Fruit fly (Drosophila melanogaster) whole organism, embryonic: Measurements from ENCODE around the gene ninaG.

Experiments
- Bgb ChIP-seq: fragments of 200-800 bp; sonication (Bioruptor generic); IDR thresholded peaks from 2 replicates; pipeline ENCODE4 v1.3.6; 2022; ENCODE audit warnings: missing biosample characterization, missing genetic modification characterization; ENCODE audit not compliant: partially characterized antibody
- CG10267 ChIP-seq: fragments of 200-800 bp; sonication (Bioruptor generic); optimal IDR thresholded peaks from 2 replicates; lab custom pipeline; 2018; ENCODE audit warnings: missing biosample characterization, mild to moderate bottlenecking, missing genetic modification characterization, moderate library complexity
- CG11696 ChIP-seq: fragments of 200-800 bp; sonication (Bioruptor generic); IDR thresholded peaks from 2 replicates; pipeline ENCODE4 v1.3.6; 2022; ENCODE audit warnings: missing biosample characterization, missing genetic modification characterization
- CG12219 ChIP-seq: fragments of 200-800 bp; sonication (Bioruptor generic); optimal IDR thresholded peaks from 3 replicates; lab custom pipeline; 2018; ENCODE audit warnings: missing biosample characterization, mild to moderate bottlenecking, missing genetic modification characterization
- CG15479 ChIP-seq: fragments of 200-800 bp; sonication (Bioruptor generic); optimal IDR thresholded peaks from 3 replicates; lab custom pipeline; 2019; ENCODE audit warnings: missing biosample characterization, mild to moderate bottlenecking, missing genetic modification characterization, moderate library complexity
- CG15696 ChIP-seq: fragments of 200-800 bp; sonication (Bioruptor generic); optimal IDR thresholded peaks from 2 replicates; lab custom pipeline; 2019; ENCODE audit warnings: missing biosample characterization, mild to moderate bottlenecking, missing genetic modification characterization, moderate library complexity
- CG1602 ChIP-seq: fragments of 200-800 bp; sonication (Bioruptor generic); optimal IDR thresholded peaks from 3 replicates; lab custom pipeline; 2016; ENCODE audit warnings: missing biosample characterization, missing genetic modification characterization
- CG17328 ChIP-seq: fragments of 200-800 bp; sonication (Bioruptor generic); IDR thresholded peaks from 2 replicates; pipeline ENCODE4 v1.3.6; 2022; ENCODE audit warnings: missing biosample characterization, missing genetic modification characterization
- CG17359 ChIP-seq: fragments of 200-800 bp; sonication (Bioruptor generic); optimal IDR thresholded peaks from 3 replicates; lab custom pipeline; 2018; ENCODE audit warnings: missing biosample characterization, mild to moderate bottlenecking, missing genetic modification characterization, moderate library complexity
- CG2678 ChIP-seq: fragments of 200-800 bp; sonication (Bioruptor generic); optimal IDR thresholded peaks from 3 replicates; lab custom pipeline; 2019; ENCODE audit warnings: missing biosample characterization, mild to moderate bottlenecking, missing genetic modification characterization, moderate library complexity
- CG32532 ChIP-seq: fragments of 200-800 bp; sonication (Bioruptor generic); IDR thresholded peaks from 2 replicates; pipeline ENCODE4 v1.3.6; 2022; ENCODE audit warnings: missing biosample characterization, missing genetic modification characterization
- CG33557 ChIP-seq: fragments of 200-800 bp; sonication (Bioruptor generic); optimal IDR thresholded peaks from 2 replicates; lab custom pipeline; 2019; ENCODE audit warnings: missing biosample characterization, mild to moderate bottlenecking, missing genetic modification characterization, moderate library complexity
- CG34224 ChIP-seq: fragments of 200-800 bp; sonication (Bioruptor generic); IDR thresholded peaks from 3 replicates; pipeline ENCODE4 v1.3.6; 2022; ENCODE audit warnings: missing biosample characterization, missing genetic modification characterization; ENCODE audit not compliant: partially characterized antibody
- CG6854 ChIP-seq: fragments of 200-800 bp; sonication (Bioruptor generic); optimal IDR thresholded peaks from 3 replicates; lab custom pipeline; 2017; ENCODE audit warnings: missing biosample characterization, mild to moderate bottlenecking, missing genetic modification characterization
- CG9797 ChIP-seq: fragments of 200-800 bp; sonication (Bioruptor generic); optimal IDR thresholded peaks from 3 replicates; lab custom pipeline; 2018; ENCODE audit warnings: missing biosample characterization, mild to moderate bottlenecking, missing genetic modification characterization
- CkIIα-i1 ChIP-seq: fragments of 200-800 bp; sonication (Bioruptor generic); IDR thresholded peaks from 2 replicates; pipeline ENCODE4 v1.3.6; 2022; ENCODE audit warnings: missing biosample characterization, missing genetic modification characterization
- Dp ChIP-seq: fragments of 200-800 bp; sonication (Bioruptor generic); optimal IDR thresholded peaks from 2 replicates; lab custom pipeline; 2018; ENCODE audit warnings: missing biosample characterization, mild to moderate bottlenecking, missing genetic modification characterization, moderate library complexity
- E2f2 ChIP-seq: fragments of 200-800 bp; sonication (Bioruptor generic); IDR thresholded peaks from 2 replicates; pipeline ENCODE4 v1.3.6; 2022; ENCODE audit warnings: missing biosample characterization, missing genetic modification characterization
- ERR ChIP-seq: fragments of 200-800 bp; sonication (Bioruptor generic); optimal IDR thresholded peaks from 2 replicates; lab custom pipeline; 2016; ENCODE audit warnings: missing biosample characterization, missing genetic modification characterization
- Fer3 ChIP-seq: fragments of 200-800 bp; sonication (Bioruptor generic); optimal IDR thresholded peaks from 2 replicates; lab custom pipeline; 2018; ENCODE audit warnings: missing biosample characterization, mild to moderate bottlenecking, missing genetic modification characterization, moderate library complexity
- GATAe ChIP-seq: fragments of 200-800 bp; sonication (Bioruptor generic); conservative IDR thresholded peaks from 2 replicates; pipeline ENCODE4 v1.3.6; 2022; ENCODE audit warnings: missing biosample characterization, missing genetic modification characterization
- H15 ChIP-seq: fragments of 200-800 bp; sonication (Bioruptor generic); IDR thresholded peaks from 3 replicates; pipeline ENCODE4 v1.3.6; 2022; ENCODE audit warnings: missing biosample characterization, missing genetic modification characterization
- HmgZ ChIP-seq: fragments of 200-800 bp; sonication (Bioruptor generic); optimal IDR thresholded peaks from 2 replicates; lab custom pipeline; 2018; ENCODE audit warnings: missing biosample characterization, mild to moderate bottlenecking, missing genetic modification characterization
- MBD-R2 ChIP-seq: fragments of 200-800 bp; sonication (Bioruptor generic); IDR thresholded peaks from 2 replicates; pipeline ENCODE4 v1.3.6; 2022; ENCODE audit warnings: missing biosample characterization, missing genetic modification characterization
- MESR4 ChIP-seq: fragments of 200-800 bp; sonication (Bioruptor generic); optimal IDR thresholded peaks from 2 replicates; lab custom pipeline; 2018; ENCODE audit warnings: missing biosample characterization, mild to moderate bottlenecking, missing genetic modification characterization, moderate library complexity
- Med ChIP-seq: fragments of 200-800 bp; sonication (Bioruptor generic); peaks from one replicate; lab custom pipeline; 2016; ENCODE audit warnings: missing biosample characterization, missing genetic modification characterization, mild to moderate bottlenecking, inconsistent platforms, moderate library complexity
- NFAT ChIP-seq: fragments of 200-800 bp; sonication (Bioruptor generic); IDR thresholded peaks from 2 replicates; pipeline ENCODE4 v1.3.6; 2022; ENCODE audit warnings: missing biosample characterization, missing genetic modification characterization
- PHDP ChIP-seq: fragments of 200-800 bp; sonication (Bioruptor generic); optimal IDR thresholded peaks from 3 replicates; lab custom pipeline; 2018; ENCODE audit warnings: missing biosample characterization, mild to moderate bottlenecking, missing genetic modification characterization, moderate library complexity
- Scr ChIP-seq: fragments of 200-800 bp; sonication (Bioruptor generic); IDR thresholded peaks from 2 replicates; pipeline ENCODE4 v1.3.6; 2022; ENCODE audit warnings: missing biosample characterization, missing genetic modification characterization; ENCODE audit not compliant: partially characterized antibody
- TFAM ChIP-seq: fragments of 200-800 bp; sonication (Bioruptor generic); optimal IDR thresholded peaks from 2 replicates; lab custom pipeline; 2017; ENCODE audit warnings: missing biosample characterization, missing genetic modification characterization, inconsistent platforms
- YL-1 ChIP-seq: fragments of 200-800 bp; sonication (Bioruptor generic); optimal IDR thresholded peaks from 3 replicates; lab custom pipeline; 2017; ENCODE audit warnings: missing biosample characterization, mild to moderate bottlenecking, missing genetic modification characterization
- bcd ChIP-seq: fragments of 200-800 bp; sonication (Bioruptor generic); optimal IDR thresholded peaks from 2 replicates; lab custom pipeline; 2017; ENCODE audit warnings: missing biosample characterization, mild to moderate bottlenecking, missing genetic modification characterization
- br ChIP-seq: fragments of >200 bp; optimal IDR thresholded peaks from 2 replicates; lab custom pipeline; 2017
- cas ChIP-seq: fragments of 200-800 bp; sonication (Bioruptor generic); IDR thresholded peaks from 2 replicates; pipeline ENCODE4 v1.3.6; 2022; ENCODE audit warnings: missing biosample characterization, missing genetic modification characterization
- cg ChIP-seq: fragments of 200-800 bp; sonication (Bioruptor generic); optimal IDR thresholded peaks from 3 replicates; lab custom pipeline; 2019; ENCODE audit warnings: missing biosample characterization, mild to moderate bottlenecking, missing genetic modification characterization, moderate library complexity
- corto ChIP-seq: fragments of 200-800 bp; sonication (Bioruptor generic); optimal IDR thresholded peaks from 2 replicates; lab custom pipeline; 2016; ENCODE audit warnings: missing biosample characterization, mild to moderate bottlenecking, missing genetic modification characterization, moderate library complexity
- crol ChIP-seq: fragments of 200-800 bp; sonication (Bioruptor generic); IDR thresholded peaks from 2 replicates; pipeline ENCODE4 v1.3.6; 2022; ENCODE audit warnings: missing biosample characterization, missing genetic modification characterization
- fd96Cb ChIP-seq: fragments of 200-800 bp; sonication (Bioruptor generic); optimal IDR thresholded peaks from 2 replicates; lab custom pipeline; 2018; ENCODE audit warnings: missing biosample characterization, mild to moderate bottlenecking, missing genetic modification characterization, moderate library complexity
- nmo ChIP-seq: fragments of 200-800 bp; sonication (Bioruptor generic); optimal IDR thresholded peaks from 2 replicates; lab custom pipeline; 2018; ENCODE audit warnings: missing biosample characterization, mild to moderate bottlenecking, missing genetic modification characterization, moderate library complexity
- onecut ChIP-seq: fragments of 200-800 bp; sonication (Bioruptor generic); IDR thresholded peaks from 2 replicates; pipeline ENCODE4 v1.3.6; 2022; ENCODE audit warnings: missing biosample characterization, missing genetic modification characterization
- pho ChIP-seq: fragments of 200-800 bp; sonication (Bioruptor generic); optimal IDR thresholded peaks from 2 replicates; lab custom pipeline; 2016; ENCODE audit warnings: missing biosample characterization, missing genetic modification characterization
- phol ChIP-seq: fragments of 200-800 bp; sonication (Bioruptor generic); optimal IDR thresholded peaks from 3 replicates; lab custom pipeline; 2018; ENCODE audit warnings: missing biosample characterization, mild to moderate bottlenecking, missing genetic modification characterization, moderate library complexity
- pzg ChIP-seq: fragments of 200-800 bp; sonication (Bioruptor generic); optimal IDR thresholded peaks from 3 replicates; lab custom pipeline; 2018; ENCODE audit warnings: missing biosample characterization, mild to moderate bottlenecking, missing genetic modification characterization, moderate library complexity
- rib ChIP-seq: fragments of 200-800 bp; sonication (Bioruptor generic); IDR thresholded peaks from 2 replicates; pipeline ENCODE4 v1.3.6; 2022; ENCODE audit warnings: missing biosample characterization, missing genetic modification characterization
- trem ChIP-seq: fragments of 200-800 bp; optimal IDR thresholded peaks from 3 replicates; lab custom pipeline; 2019; ENCODE audit warnings: missing biosample characterization, mild to moderate bottlenecking, missing genetic modification characterization, moderate library complexity
- unc-4 ChIP-seq: fragments of 200-800 bp; sonication (Bioruptor generic); IDR thresholded peaks from 2 replicates; pipeline ENCODE4 v1.3.6; 2022; ENCODE audit warnings: missing biosample characterization, missing genetic modification characterization; ENCODE audit not compliant: partially characterized antibody
- vvl ChIP-seq: fragments of 200-800 bp; sonication (Bioruptor generic); IDR thresholded peaks from 2 replicates; pipeline ENCODE4 v1.3.6; 2022; ENCODE audit warnings: missing biosample characterization, missing genetic modification characterization
- z ChIP-seq: fragments of 200-800 bp; sonication (Bioruptor generic); IDR thresholded peaks from 3 replicates; pipeline ENCODE4 v1.3.6; 2022; ENCODE audit warnings: missing biosample characterization, missing genetic modification characterization
- zen2 ChIP-seq: fragments of 200-800 bp; sonication (Bioruptor generic); IDR thresholded peaks from 3 replicates; pipeline ENCODE4 v1.3.6; 2022; ENCODE audit warnings: missing biosample characterization, missing genetic modification characterization; ENCODE audit not compliant: partially characterized antibody

The ninaG gene

DNA sequence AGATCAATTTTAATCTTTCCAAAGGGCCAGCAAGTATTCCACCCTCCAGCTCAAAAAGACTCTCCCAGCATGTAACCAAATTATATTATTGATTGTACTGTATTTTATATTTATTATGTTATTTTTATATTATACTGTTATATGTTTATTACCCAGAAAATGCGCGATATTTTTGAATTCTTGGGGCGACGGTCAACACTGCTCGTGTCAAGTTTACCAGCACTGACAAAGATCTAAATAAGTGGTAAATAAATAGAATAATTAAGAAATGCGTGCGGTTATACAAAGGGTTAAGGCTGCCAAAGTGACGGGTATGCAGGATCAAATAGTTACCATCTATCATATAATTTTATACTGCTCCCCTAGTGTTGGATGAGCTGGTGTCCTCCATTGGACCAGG lies 8.3 kb upstream of the ninaG start, which contains the start of gene Dtd (continued):
- TF ChIP-seq CG2678 (tag; lab: Kevin White, UChicago): no peak
- TF ChIP-seq phol (tag; lab: Kevin White, UChicago): no peak
- no peak for TF ChIP-seq Bgb
- TF ChIP-seq CG33557: no peak
- peak; percentile 86 for TF ChIP-seq E2f2 (GFP tag; lab: Robert Waterston, UW)
- TF ChIP-seq br: no peak
- TF ChIP-seq CG34224 (GFP tag; lab: Robert Waterston, UW): no peak
- TF ChIP-seq pho (GFP tag; lab: Kevin White, UChicago): no peak
- TF ChIP-seq NFAT (GFP tag; lab: Robert Waterston, UW): no peak
- TF ChIP-seq pzg (GFP tag; lab: Kevin White, UChicago): peak; percentile 25
- TF ChIP-seq bcd (GFP tag; lab: Kevin White, UChicago): no peak
- no peak for TF ChIP-seq TFAM
- peak; percentile 7 for TF ChIP-seq YL-1 (GFP tag; lab: Kevin White, UChicago)
- no peak for TF ChIP-seq CG11696 (GFP tag; lab: Robert Waterston, UW)
- TF ChIP-seq nmo (GFP tag; lab: Kevin White, UChicago): no peak
- no peak for TF ChIP-seq CG17328
- TF ChIP-seq CkIIα-i1 (GFP tag; lab: Robert Waterston, UW): no peak
- no peak for TF ChIP-seq Fer3 (tag; lab: Kevin White, UChicago)
- TF ChIP-seq CG9797: no peak
- peak; percentile 27 for TF ChIP-seq MESR4 (GFP tag; lab: Kevin White, UChicago)
- peak; percentile 71 for TF ChIP-seq Med
- no peak for TF ChIP-seq ERR
- TF ChIP-seq zen2 (GFP tag; lab: Robert Waterston, UW): no peak
- TF ChIP-seq CG15479: no peak
- TF ChIP-seq H15 (GFP tag; lab: Robert Waterston, UW): no peak
- TF ChIP-seq cas: no peak
- no peak for TF ChIP-seq fd96Cb
- TF ChIP-seq crol (GFP tag; lab: Robert Waterston, UW): no peak
- peak; percentile 24 for TF ChIP-seq HmgZ
- TF ChIP-seq, all 482 proteins: peak for 19

DNA sequence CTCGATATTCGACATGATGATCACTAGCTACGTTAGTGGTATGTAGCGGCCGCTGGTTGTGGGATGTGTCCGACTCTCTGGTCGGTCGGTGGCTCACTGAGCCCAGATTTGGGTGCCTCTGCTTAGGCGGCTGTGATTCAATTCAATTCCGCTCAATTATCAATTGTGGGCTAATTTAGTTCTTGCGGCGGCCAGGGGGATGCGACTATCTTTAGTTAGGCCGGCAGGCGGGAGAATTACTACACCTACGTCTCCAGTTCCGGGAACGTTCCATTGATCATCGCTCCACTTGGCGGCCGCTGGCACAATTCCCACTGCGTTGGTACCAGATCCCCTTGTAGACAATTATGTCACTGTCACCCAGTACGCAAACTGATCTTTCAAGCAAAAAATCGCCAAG lies 2.9 kb downstream of the ninaG start, which contains the start of the genes bumpel and CG45676:
Gene bumpel (minus strand): TSS at position 101 of the 400 bp plus-strand sequence.
Gene CG45676 (plus strand): TSS at position 318 of the 400 bp plus-strand sequence.
- TF ChIP-seq onecut (GFP tag; lab: Robert Waterston, UW): no peak
- no peak for TF ChIP-seq corto (GFP tag; lab: Kevin White, UChicago)
- no peak for TF ChIP-seq CG15696
- TF ChIP-seq CG12219: no peak
- TF ChIP-seq trem (tag; lab: Kevin White, UChicago): no peak
- TF ChIP-seq, all 482 proteins: peak for 0

DNA sequence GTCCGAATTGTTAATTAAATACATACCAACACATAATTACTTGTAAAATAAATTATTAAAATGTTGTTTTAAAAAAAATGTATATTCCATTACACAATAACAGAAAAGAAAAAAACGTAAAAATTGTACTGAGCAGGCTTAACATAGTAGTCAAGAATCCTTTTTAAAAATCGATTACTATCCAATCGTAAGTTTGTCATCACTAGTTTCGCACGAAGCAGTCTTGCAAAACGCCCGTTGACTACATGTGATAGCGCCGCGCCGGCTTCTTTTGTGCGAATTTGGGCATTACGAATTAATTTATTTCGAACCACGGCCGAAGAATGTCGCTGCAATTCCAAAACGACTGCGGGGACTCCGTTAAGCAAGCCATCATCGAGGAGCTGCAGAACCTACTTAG lies 9.1 kb downstream of the ninaG start, which contains the start of gene Ipo9:
Gene Ipo9 (plus strand): TSS at position 152 of the 400 bp plus-strand sequence.
- TF ChIP-seq vvl (GFP tag; lab: Robert Waterston, UW) (0 out of 2 replicates have a peak, but pooled peaks have one; percentile 16), CG6854 (GFP tag; lab: Kevin White, UChicago) (no peak), MBD-R2 (peak; percentile 84), Scr (GFP tag; lab: Robert Waterston, UW) (0 out of 2 replicates have a peak, but pooled peaks have one; percentile 34), br (no peak), Bgb (0 out of 2 replicates have a peak, but pooled peaks have one; percentile 8), unc-4 (0 out of 2 replicates have a peak, but pooled peaks have one; percentile 33), GATAe (GFP tag; lab: Robert Waterston, UW) (no peak), Dp (peak; percentile 61), CG10267 (tag; lab: Kevin White, UChicago) (peak; percentile 78), rib (peak; percentile 79; the same call in 1 of the 2 replicates), pzg (GFP tag; lab: Kevin White, UChicago) (peak; percentile 46), CG1602 (no peak), cg (no peak), CG17359 (tag; lab: Kevin White, UChicago) (peak; percentile 74), CG32532 (GFP tag; lab: Robert Waterston, UW) (peak; percentile 22; the same call in 1 of the 2 replicates), z (GFP tag; lab: Robert Waterston, UW) (0 out of 3 replicates have a peak, but pooled peaks have one; percentile 13), PHDP (tag; lab: Kevin White, UChicago) (no peak)
